Worm (Caenorhabditis elegans): ENCODE results near the gene ZK688.9.

ZK688.9 gene

DNA sequence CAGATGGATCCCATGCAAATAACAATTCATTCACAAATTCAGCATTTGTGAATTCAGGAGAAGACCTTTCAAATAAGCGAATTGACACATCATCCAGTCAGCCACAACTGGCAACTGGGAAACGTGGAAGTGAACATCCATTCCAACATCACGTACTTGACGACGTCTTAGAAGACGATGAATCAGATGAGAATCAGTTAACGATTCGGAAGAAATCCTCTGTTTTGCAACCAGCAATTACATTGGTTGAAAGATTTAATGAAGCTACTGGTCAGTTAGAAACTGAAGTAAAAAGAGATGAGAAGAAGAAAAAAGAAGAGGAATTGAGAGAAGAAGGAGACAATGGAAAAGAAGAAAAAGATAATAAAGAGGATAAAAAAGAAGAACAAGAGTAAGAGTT is 20.6 kb upstream of the ZK688.9 start:
- TF ChIP-seq ceh-30 (tag; optimal IDR thresholded peaks at IDR 0.05) (no peak), fkh-6 (tag; optimal IDR thresholded peaks at IDR 0.05) (no peak), fkh-10 (GFP tag; optimal IDR thresholded peaks at IDR 0.05) (no peak), odd-2 (tag; optimal IDR thresholded peaks at IDR 0.05) (no peak), syd-9 (tag; optimal IDR thresholded peaks at IDR 0.05) (no peak), ceh-45 (GFP tag; IDR thresholded peaks at IDR 0.05) (no peak), unc-86 (tag; optimal IDR thresholded peaks at IDR 0.05) (no peak), ceh-9 (tag; optimal IDR thresholded peaks at IDR 0.05) (no peak), ztf-16 (tag; optimal IDR thresholded peaks at IDR 0.05) (no peak), lin-11 (tag; optimal IDR thresholded peaks at IDR 0.05) (no peak), hlh-6 (tag; optimal IDR thresholded peaks at IDR 0.05) (no peak), tbx-2 (tag; optimal IDR thresholded peaks at IDR 0.05) (no peak), K09A11.1 (tag; optimal IDR thresholded peaks at IDR 0.05; ENCODE audit: insufficient read depth) (no peak), dve-1 (tag; optimal IDR thresholded peaks at IDR 0.05) (no peak), sdc-2 (tag; optimal IDR thresholded peaks at IDR 0.05) (no peak), ceh-22 (tag; optimal IDR thresholded peaks at IDR 0.05) (no peak), ahr-1 (tag; optimal IDR thresholded peaks at IDR 0.05) (no peak), ceh-34 (tag; optimal IDR thresholded peaks at IDR 0.05) (no peak), hlh-30 (tag; optimal IDR thresholded peaks at IDR 0.05; ENCODE audit: insufficient read depth) (no peak), pqm-1 (tag; optimal IDR thresholded peaks at IDR 0.05) (no peak)

DNA sequence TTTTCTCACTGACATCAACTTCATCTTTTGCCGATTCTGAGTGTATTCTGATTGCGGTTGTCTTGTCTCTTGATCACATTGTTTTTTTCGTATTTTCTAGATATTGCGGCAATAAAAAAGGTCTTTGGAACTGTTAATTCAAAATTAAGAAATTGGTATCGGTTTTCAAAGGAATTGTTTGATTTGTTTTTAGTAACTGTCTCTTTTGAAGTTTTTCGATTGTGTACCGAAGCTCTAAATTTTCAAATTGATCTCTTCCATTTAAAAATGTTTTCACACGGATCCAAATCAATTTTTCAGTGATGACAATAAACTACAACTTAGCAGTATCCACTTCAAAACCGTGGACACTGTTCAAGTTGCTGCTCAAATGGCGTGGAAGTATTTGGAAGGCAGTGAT is 17.9 kb upstream of the ZK688.9 start, which contains the start of gene best-24:
Gene best-24, plus strand, starts transcription at position 301 of the 400 bp plus-strand sequence.
- no peak for TF ChIP-seq npax-4 (tag; optimal IDR thresholded peaks at IDR 0.05)
- TF ChIP-seq fkh-10 (GFP tag; optimal IDR thresholded peaks at IDR 0.05) = no peak
- no peak for TF ChIP-seq dmd-4 (tag; optimal IDR thresholded peaks at IDR 0.05; ENCODE audit: borderline replicate concordance)
- no peak for TF ChIP-seq nhr-11 (tag; optimal IDR thresholded peaks at IDR 0.05)
- TF ChIP-seq hlh-15 (tag; optimal IDR thresholded peaks at IDR 0.05) = no peak
- TF ChIP-seq lim-6 (tag; optimal IDR thresholded peaks at IDR 0.05) = no peak
- TF ChIP-seq elt-2 (tag; optimal IDR thresholded peaks at IDR 0.05) = no peak
- TF ChIP-seq sox-4 (tag; optimal IDR thresholded peaks at IDR 0.05) = no peak
- no peak for TF ChIP-seq ama-1 (optimal IDR thresholded peaks at IDR 0.05)
- TF ChIP-seq elt-4 (tag; optimal IDR thresholded peaks at IDR 0.05) = no peak
- no peak for TF ChIP-seq hlh-30 (tag; optimal IDR thresholded peaks at IDR 0.05; ENCODE audit: insufficient read depth)
- no peak for TF ChIP-seq ref-2 (tag; optimal IDR thresholded peaks at IDR 0.05)
- no peak for TF ChIP-seq lin-11 (tag; optimal IDR thresholded peaks at IDR 0.05)
- no peak for TF ChIP-seq sdc-2 (tag; optimal IDR thresholded peaks at IDR 0.05)
- no peak for TF ChIP-seq ceh-14 (tag; optimal IDR thresholded peaks at IDR 0.05)
- no peak for TF ChIP-seq tbx-2 (tag; optimal IDR thresholded peaks at IDR 0.05)
- TF ChIP-seq C08G9.2 (tag; optimal IDR thresholded peaks at IDR 0.05) = no peak
- TF ChIP-seq nhr-232 (tag; optimal IDR thresholded peaks at IDR 0.05) = no peak

- TF ChIP-seq ets-4 (tag; optimal IDR thresholded peaks at IDR 0.05) = no peak
- no peak for TF ChIP-seq tbx-2 (tag; optimal IDR thresholded peaks at IDR 0.05)
- no peak for TF ChIP-seq C08G9.2 (tag; optimal IDR thresholded peaks at IDR 0.05)
- no peak for TF ChIP-seq unc-55 (GFP tag; optimal IDR thresholded peaks at IDR 0.05)
- no peak for TF ChIP-seq T23F11.4 (GFP tag; optimal IDR thresholded peaks at IDR 0.05)
- TF ChIP-seq nhr-232 (tag; optimal IDR thresholded peaks at IDR 0.05) = no peak
- TF ChIP-seq eyg-1 (tag; optimal IDR thresholded peaks at IDR 0.05) = no peak
- TF ChIP-seq ceh-31 (tag; optimal IDR thresholded peaks at IDR 0.05) = no peak
- no peak for TF ChIP-seq pag-3 (tag; optimal IDR thresholded peaks at IDR 0.05; ENCODE audit: borderline replicate concordance)
- no peak for TF ChIP-seq sox-2 (GFP tag; IDR thresholded peaks at IDR 0.05)
- no peak for TF ChIP-seq unc-86 (tag; optimal IDR thresholded peaks at IDR 0.05)
- no peak for TF ChIP-seq C38D4.7 (GFP tag; optimal IDR thresholded peaks at IDR 0.05)
- TF ChIP-seq F13H6.1 (tag; optimal IDR thresholded peaks at IDR 0.05) = no peak
- no peak for TF ChIP-seq ceh-24 (tag; optimal IDR thresholded peaks at IDR 0.05)
- no peak for TF ChIP-seq tbx-7 (tag; optimal IDR thresholded peaks at IDR 0.05)
- no peak for TF ChIP-seq fkh-6 (tag; optimal IDR thresholded peaks at IDR 0.05)
These were observed 14.9 kb upstream of the ZK688.9 start for ce11 chrIII:7897733-7898132.

Data from whole organism, late embryonic.